Fruit fly (Drosophila melanogaster) S2 (cell line): ENCODE data around the gene tfc.

ENCODE experiments used
- CG8478 ChIP-seq: fragments of >200 bp; optimal IDR thresholded peaks from 2 replicates; lab custom pipeline; 2018
- CTCF ChIP-seq, 2 experiments: fragments of >200 bp; optimal IDR thresholded peaks; 2 replicates each; lab custom pipeline; 2018

dm6 chr3L:1218596-1218995 is 37.7 kb upstream of the tfc start, which contains the start of gene LysP:
- TF ChIP-seq CTCF (optimal IDR thresholded peaks at IDR 0.05; lab: Kevin White, UChicago): no peak
- TF ChIP-seq CG8478 (lab: Kevin White, UChicago): no peak
